Worm (Caenorhabditis elegans) whole organism, young adult: ENCODE results near the gene cutl-16.
A peak's percentile ranks its signal among the peaks of the same experiment; 100 is the strongest.

Source experiments
- B0261.1 ChIP-seq: sonication (generic microtip); optimal IDR thresholded peaks from 2 replicates; lab custom pipeline; 2016; ENCODE audit warnings: mild to moderate bottlenecking, missing genetic modification characterization, moderate library complexity, missing compliant biosample characterization
- C17E4.6 ChIP-seq: fragments of 200-800 bp; sonication (Bioruptor generic); IDR thresholded peaks from 2 replicates; pipeline ENCODE4 v1.3.6; 2022; ENCODE audit warnings: missing genetic modification reagents, missing genetic modification characterization, missing compliant biosample characterization
- D2030.7 ChIP-seq: fragments of 200-800 bp; sonication (Bioruptor generic); IDR thresholded peaks from 2 replicates; pipeline ENCODE4 v1.3.6; 2022; ENCODE audit warnings: missing genetic modification reagents, missing genetic modification characterization, missing compliant biosample characterization
- F23B12.7 ChIP-seq: sonication (generic microtip); optimal IDR thresholded peaks from 2 replicates; lab custom pipeline; 2017; ENCODE audit warnings: missing genetic modification characterization, mild to moderate bottlenecking, missing compliant biosample characterization, antibody characterized with exemption, moderate library complexity; ENCODE audit not compliant: insufficient read depth
- F55B11.4 ChIP-seq: sonication (generic microtip); optimal IDR thresholded peaks from 2 replicates; lab custom pipeline; 2016; ENCODE audit warnings: missing compliant biosample characterization, missing genetic modification characterization, borderline replicate concordance; ENCODE audit not compliant: insufficient read depth
- F57C9.4 ChIP-seq: sonication (generic microtip); optimal IDR thresholded peaks from 2 replicates; lab custom pipeline; 2017; ENCODE audit warnings: mild to moderate bottlenecking, missing genetic modification characterization, missing compliant biosample characterization
- K11D2.4 ChIP-seq: fragments of 200-800 bp; sonication (Bioruptor generic); IDR thresholded peaks from 2 replicates; pipeline ENCODE4 v1.3.6; 2022; ENCODE audit warnings: missing genetic modification reagents, missing genetic modification characterization, missing compliant biosample characterization
- T26A5.8 ChIP-seq: sonication (generic microtip); optimal IDR thresholded peaks from 2 replicates; lab custom pipeline; 2016; ENCODE audit warnings: missing genetic modification characterization, missing compliant biosample characterization
- Y53F4B.3 ChIP-seq: fragments of 200-800 bp; sonication (Bioruptor generic); IDR thresholded peaks from 2 replicates; pipeline ENCODE4 v1.3.6; 2022; ENCODE audit warnings: missing genetic modification reagents, missing genetic modification characterization, missing compliant biosample characterization
- Y56A3A.18 ChIP-seq: fragments of 200-800 bp; sonication (Bioruptor generic); IDR thresholded peaks from 2 replicates; pipeline ENCODE4 v1.3.6; 2022; ENCODE audit warnings: missing genetic modification reagents, missing genetic modification characterization, missing compliant biosample characterization
- ama-1 ChIP-seq, 3 experiments: fragments of 150-350 bp in 1 of 3; sonication (generic microtip) in 2 of 3; optimal IDR thresholded peaks; 2 replicates each; lab custom pipeline; 2014 to 2018; ENCODE audit warnings: missing biosample characterization in 2 of 3, missing genetic modification characterization in 2 of 3, missing genetic modification reagents in 2 of 3
- aptf-2 ChIP-seq: fragments of 200-800 bp; sonication (Bioruptor generic); conservative IDR thresholded peaks from 2 replicates; pipeline ENCODE4 v1.3.6; 2022; ENCODE audit warnings: missing genetic modification reagents, missing genetic modification characterization, missing compliant biosample characterization
- aptf-3 ChIP-seq: fragments of 200-800 bp; sonication (Bioruptor generic); IDR thresholded peaks from 2 replicates; pipeline ENCODE4 v1.3.6; 2022; ENCODE audit warnings: missing genetic modification characterization, missing compliant biosample characterization
- atf-7 ChIP-seq: sonication (generic microtip); optimal IDR thresholded peaks from 2 replicates; lab custom pipeline; 2017; ENCODE audit warnings: mild to moderate bottlenecking, missing genetic modification characterization, missing compliant biosample characterization
- athp-1 ChIP-seq: sonication (generic microtip); optimal IDR thresholded peaks from 2 replicates; lab custom pipeline; 2017; ENCODE audit warnings: mild to moderate bottlenecking, missing genetic modification characterization, missing compliant biosample characterization
- attf-3 ChIP-seq: fragments of 200-800 bp; sonication (Bioruptor generic); conservative IDR thresholded peaks from 2 replicates; pipeline ENCODE4 v1.3.6; 2022; ENCODE audit warnings: missing genetic modification reagents, missing genetic modification characterization, missing compliant biosample characterization
- bed-2 ChIP-seq: fragments of 200-800 bp; sonication (Bioruptor generic); IDR thresholded peaks from 2 replicates; pipeline ENCODE4 v1.3.6; 2022; ENCODE audit warnings: missing genetic modification reagents, missing genetic modification characterization, missing compliant biosample characterization
- cebp-2 ChIP-seq: fragments of 200-800 bp; sonication (Bioruptor generic); IDR thresholded peaks from 2 replicates; pipeline ENCODE4 v1.3.6; 2022; ENCODE audit warnings: missing genetic modification characterization, missing compliant biosample characterization
- ceh-100 ChIP-seq: fragments of 200-800 bp; sonication (Bioruptor generic); IDR thresholded peaks from 2 replicates; pipeline ENCODE4 v1.3.6; 2022; ENCODE audit warnings: missing genetic modification reagents, missing genetic modification characterization, missing compliant biosample characterization
- ceh-27 ChIP-seq: fragments of 200-800 bp; sonication (Bioruptor generic); optimal IDR thresholded peaks from 2 replicates; lab custom pipeline; 2018; ENCODE audit warnings: mild to moderate bottlenecking, missing genetic modification characterization, moderate library complexity, missing compliant biosample characterization
- ceh-58 ChIP-seq: fragments of 200-800 bp; sonication (Bioruptor generic); IDR thresholded peaks from 2 replicates; pipeline ENCODE4 v1.3.6; 2022; ENCODE audit warnings: missing genetic modification characterization, missing compliant biosample characterization
- ceh-79 ChIP-seq: sonication (generic microtip); optimal IDR thresholded peaks from 2 replicates; lab custom pipeline; 2017; ENCODE audit warnings: mild to moderate bottlenecking, missing genetic modification characterization, missing compliant biosample characterization
- ceh-91 ChIP-seq: fragments of 200-800 bp; sonication (Bioruptor generic); IDR thresholded peaks from 2 replicates; pipeline ENCODE4 v1.3.6; 2022; ENCODE audit warnings: missing genetic modification reagents, missing genetic modification characterization, missing compliant biosample characterization
- dpl-1 ChIP-seq: fragments of 150-350 bp; optimal IDR thresholded peaks from 2 replicates; lab custom pipeline; 2014; ENCODE audit warnings: missing biosample characterization, missing genetic modification reagents, missing genetic modification characterization
- efl-1 ChIP-seq: fragments of 150-350 bp; optimal IDR thresholded peaks from 2 replicates; lab custom pipeline; 2014; ENCODE audit warnings: missing biosample characterization, missing genetic modification reagents, missing genetic modification characterization
- egl-44 ChIP-seq: fragments of 200-800 bp; sonication (Bioruptor generic); IDR thresholded peaks from 2 replicates; pipeline ENCODE4 v1.3.6; 2022; ENCODE audit warnings: missing genetic modification reagents, missing genetic modification characterization, missing compliant biosample characterization
- egrh-3 ChIP-seq: fragments of 200-800 bp; sonication (Bioruptor generic); IDR thresholded peaks from 2 replicates; pipeline ENCODE4 v1.3.6; 2022; ENCODE audit warnings: missing genetic modification reagents, missing genetic modification characterization, missing compliant biosample characterization
- ekl-4 ChIP-seq: fragments of 200-800 bp; sonication (Bioruptor generic); IDR thresholded peaks from 2 replicates; pipeline ENCODE4 v1.3.6; 2022; ENCODE audit warnings: missing genetic modification reagents, missing genetic modification characterization, missing compliant biosample characterization
- gei-17 ChIP-seq: fragments of 200-800 bp; sonication (Bioruptor generic); optimal IDR thresholded peaks from 2 replicates; lab custom pipeline; 2018; ENCODE audit warnings: mild to moderate bottlenecking, missing genetic modification characterization, missing compliant biosample characterization
- hmg-1.2 ChIP-seq: fragments of 200-800 bp; sonication (Bioruptor generic); IDR thresholded peaks from 2 replicates; pipeline ENCODE4 v1.3.6; 2022; ENCODE audit warnings: missing genetic modification reagents, missing genetic modification characterization, missing compliant biosample characterization
- hmg-20 ChIP-seq: fragments of 200-800 bp; sonication (Bioruptor generic); IDR thresholded peaks from 2 replicates; pipeline ENCODE4 v1.3.6; 2022; ENCODE audit warnings: missing genetic modification reagents, missing genetic modification characterization, missing compliant biosample characterization
- lag-1 ChIP-seq: fragments of 200-800 bp; sonication (Bioruptor generic); IDR thresholded peaks from 2 replicates; pipeline ENCODE4 v1.3.6; 2022; ENCODE audit warnings: missing genetic modification reagents, missing genetic modification characterization, missing compliant biosample characterization
- let-526 ChIP-seq: fragments of 200-800 bp; sonication (Bioruptor generic); IDR thresholded peaks from 2 replicates; pipeline ENCODE4 v1.3.6; 2022; ENCODE audit warnings: missing genetic modification reagents, missing genetic modification characterization, missing compliant biosample characterization
- lin-40 ChIP-seq: sonication (generic microtip); optimal IDR thresholded peaks from 2 replicates; lab custom pipeline; 2016; ENCODE audit warnings: missing genetic modification characterization, mild to moderate bottlenecking, missing compliant biosample characterization, missing genotype, missing genetic modification reagents
- lsy-27 ChIP-seq: sonication (generic microtip); optimal IDR thresholded peaks from 2 replicates; lab custom pipeline; 2017; ENCODE audit warnings: missing genetic modification characterization, mild to moderate bottlenecking, missing compliant biosample characterization, antibody characterized with exemption, missing genotype, borderline replicate concordance; ENCODE audit not compliant: insufficient read depth
- mel-28 ChIP-seq: sonication (generic microtip); optimal IDR thresholded peaks from 2 replicates; lab custom pipeline; 2016; ENCODE audit warnings: borderline replicate concordance, mild to moderate bottlenecking, missing genetic modification characterization, missing compliant biosample characterization
- mxl-1 ChIP-seq: sonication (generic microtip); optimal IDR thresholded peaks from 2 replicates; lab custom pipeline; 2016; ENCODE audit warnings: missing genetic modification characterization, missing compliant biosample characterization
- nfya-1 ChIP-seq: sonication (generic microtip); optimal IDR thresholded peaks from 2 replicates; lab custom pipeline; 2017; ENCODE audit warnings: antibody characterized with exemption, missing compliant biosample characterization, missing genetic modification characterization, borderline replicate concordance; ENCODE audit not compliant: insufficient read depth
- nhr-27 ChIP-seq: fragments of 200-800 bp; sonication (Bioruptor generic); optimal IDR thresholded peaks from 2 replicates; lab custom pipeline; 2018; ENCODE audit warnings: mild to moderate bottlenecking, missing genetic modification characterization, moderate library complexity, missing compliant biosample characterization
- sdz-38 ChIP-seq: sonication (generic microtip); optimal IDR thresholded peaks from 2 replicates; lab custom pipeline; 2016; ENCODE audit warnings: missing genotype, missing genetic modification characterization, missing compliant biosample characterization
- snpc-1.1 ChIP-seq: sonication (generic microtip); optimal IDR thresholded peaks from 2 replicates; lab custom pipeline; 2017; ENCODE audit warnings: missing genetic modification characterization, mild to moderate bottlenecking, missing compliant biosample characterization, antibody characterized with exemption, moderate library complexity, missing genotype, missing genetic modification reagents; ENCODE audit not compliant: insufficient read depth
- snpc-3.4 ChIP-seq: sonication (generic microtip); optimal IDR thresholded peaks from 2 replicates; lab custom pipeline; 2017; ENCODE audit warnings: missing genetic modification characterization, mild to moderate bottlenecking, missing compliant biosample characterization, antibody characterized with exemption, moderate library complexity, missing genotype, missing genetic modification reagents
- somi-1 ChIP-seq: fragments of 200-800 bp; sonication (Bioruptor generic); optimal IDR thresholded peaks from 2 replicates; lab custom pipeline; 2018; ENCODE audit warnings: mild to moderate bottlenecking, missing genetic modification characterization, missing compliant biosample characterization
- tbp1 ChIP-seq: fragments of 200-800 bp; sonication (Bioruptor generic); optimal IDR thresholded peaks from 2 replicates; lab custom pipeline; 2018; ENCODE audit warnings: mild to moderate bottlenecking, missing genetic modification characterization, missing compliant biosample characterization
- ztf-22 ChIP-seq: fragments of 200-800 bp; sonication (Bioruptor generic); optimal IDR thresholded peaks from 2 replicates; lab custom pipeline; 2018; ENCODE audit warnings: mild to moderate bottlenecking, missing genetic modification characterization, moderate library complexity, missing compliant biosample characterization
- ztf-26 ChIP-seq: sonication (generic microtip); optimal IDR thresholded peaks from 2 replicates; lab custom pipeline; 2017; ENCODE audit warnings: missing genetic modification characterization, missing compliant biosample characterization
- ztf-28 ChIP-seq: fragments of 200-800 bp; sonication (Bioruptor generic); IDR thresholded peaks from 2 replicates; pipeline ENCODE4 v1.3.6; 2022; ENCODE audit warnings: missing genetic modification reagents, missing genetic modification characterization, missing compliant biosample characterization

Gene cutl-16

DNA sequence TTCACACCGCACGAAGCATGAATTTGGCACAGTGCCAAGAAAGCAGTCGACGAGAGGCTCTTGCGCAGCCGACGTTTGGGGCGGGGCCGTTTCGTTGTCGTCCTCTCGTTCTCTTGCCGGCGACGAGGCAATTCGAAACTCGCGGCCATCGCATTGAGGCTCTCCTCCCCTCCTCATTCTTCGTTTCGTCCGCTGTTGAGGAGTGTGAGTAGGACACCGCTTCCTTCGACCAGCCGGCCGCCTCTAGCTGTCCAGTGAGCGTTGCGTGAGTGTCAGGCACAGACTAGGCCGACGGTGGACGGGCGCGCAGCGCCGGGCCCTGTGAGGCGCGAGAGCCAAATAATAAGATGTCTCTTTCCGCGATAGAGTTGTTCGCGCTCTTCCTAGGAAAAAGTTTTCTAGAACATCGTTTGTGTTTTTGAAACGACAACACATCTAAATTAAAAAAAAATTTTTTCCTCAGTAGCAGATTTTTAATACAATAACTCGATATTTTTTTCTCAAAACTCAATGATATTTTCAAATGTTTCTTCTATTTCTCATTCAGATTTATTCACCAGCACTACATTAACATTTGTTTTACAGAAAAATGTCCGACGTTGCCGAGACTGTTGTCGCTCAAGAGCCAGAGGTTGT is 50.7 kb downstream of the cutl-16 start, which contains the start of the genes T28D9.11 and T28D9.1 (continued):
- TF ChIP-seq nhr-27, result no peak
- no peak for TF ChIP-seq ztf-26 (tag; lab: Kevin White, UChicago)
- peak; percentile 35; the same call in 1 of the 2 replicates for TF ChIP-seq egl-44
- TF ChIP-seq dpl-1 (GFP tag; lab: Kevin White, UChicago), result no peak
- TF ChIP-seq egrh-3 (GFP tag; lab: Robert Waterston, UW), result peak; percentile 88
- 0 out of 2 replicates have a peak, but pooled peaks have one; percentile 28 for TF ChIP-seq attf-3 (GFP tag; lab: Robert Waterston, UW)
- TF ChIP-seq mxl-1 (tag; lab: Kevin White, UChicago), result no peak
- TF ChIP-seq ceh-91 (GFP tag; lab: Robert Waterston, UW), result 0 out of 2 replicates have a peak, but pooled peaks have one; percentile 25
- no peak for TF ChIP-seq Y53F4B.3 (GFP tag; lab: Robert Waterston, UW)
- TF ChIP-seq ceh-58, result no peak
- no peak; the same call in none of the 2 replicates for TF ChIP-seq D2030.7 (GFP tag; lab: Robert Waterston, UW)
- no peak for TF ChIP-seq F23B12.7 (tag; lab: Kevin White, UChicago)
- TF ChIP-seq ekl-4 (GFP tag; lab: Robert Waterston, UW), result 0 out of 2 replicates have a peak, but pooled peaks have one; percentile 35
- TF ChIP-seq hmg-20 (GFP tag; lab: Robert Waterston, UW), result no peak
- no peak for TF ChIP-seq ztf-28
- TF ChIP-seq F57C9.4, result no peak
- TF ChIP-seq F55B11.4, result no peak
- no peak for TF ChIP-seq somi-1 (GFP tag; lab: Kevin White, UChicago)
- TF ChIP-seq athp-1 (tag; lab: Kevin White, UChicago), result no peak
- TF ChIP-seq B0261.1 (tag; lab: Kevin White, UChicago), result no peak
- TF ChIP-seq Y56A3A.18 (GFP tag; lab: Robert Waterston, UW), result no peak
- peak; percentile 22 for TF ChIP-seq lin-40
- TF ChIP-seq aptf-3 (GFP tag; lab: Robert Waterston, UW), result no peak
- TF ChIP-seq ceh-79 (tag; lab: Kevin White, UChicago), result no peak
- TF ChIP-seq tbp1 (GFP tag; lab: Kevin White, UChicago), result no peak
- TF ChIP-seq mel-28 (tag; lab: Kevin White, UChicago), result no peak
- no peak for TF ChIP-seq snpc-1.1 (tag; lab: Kevin White, UChicago)
- no peak for TF ChIP-seq gei-17
- no peak for TF ChIP-seq nfya-1 (tag; lab: Kevin White, UChicago)
- no peak for TF ChIP-seq ama-1 (optimal IDR thresholded peaks at IDR 0.05; lab: Kevin White, UChicago)
- no peak for TF ChIP-seq ama-1 (GFP tag; optimal IDR thresholded peaks at IDR 0.05; lab: Kevin White, UChicago)
- no peak for TF ChIP-seq T26A5.8 (tag; lab: Kevin White, UChicago)
- TF ChIP-seq sdz-38 (tag; lab: Kevin White, UChicago), result no peak
- TF ChIP-seq atf-7 (tag; lab: Kevin White, UChicago), result no peak
- no peak for TF ChIP-seq efl-1 (GFP tag; lab: Kevin White, UChicago)
- no peak for TF ChIP-seq lag-1 (GFP tag; lab: Robert Waterston, UW)
- peak; percentile 28; the same call in 1 of the 2 replicates for TF ChIP-seq hmg-1.2 (GFP tag; lab: Robert Waterston, UW)
- TF ChIP-seq bed-2 (GFP tag; lab: Robert Waterston, UW), result 0 out of 2 replicates have a peak, but pooled peaks have one; percentile 76
- TF ChIP-seq ceh-100 (GFP tag; lab: Robert Waterston, UW), result no peak
- no peak for TF ChIP-seq lsy-27 (tag; lab: Kevin White, UChicago)
- peak; percentile 46; the same call in 1 of the 2 replicates for TF ChIP-seq K11D2.4 (GFP tag; lab: Robert Waterston, UW)
- TF ChIP-seq let-526 (GFP tag; lab: Robert Waterston, UW), result no peak
- peak; percentile 43 for TF ChIP-seq ztf-22
- no peak for TF ChIP-seq snpc-3.4
- TF ChIP-seq C17E4.6 (GFP tag; lab: Robert Waterston, UW), result no peak
- no peak for TF ChIP-seq cebp-2
- no peak for TF ChIP-seq aptf-2
- peak; percentile 71 for TF ChIP-seq ceh-27 (GFP tag; lab: Kevin White, UChicago)
